Worm (Caenorhabditis elegans): ENCODE data around the gene F17A2.13.

DNA sequence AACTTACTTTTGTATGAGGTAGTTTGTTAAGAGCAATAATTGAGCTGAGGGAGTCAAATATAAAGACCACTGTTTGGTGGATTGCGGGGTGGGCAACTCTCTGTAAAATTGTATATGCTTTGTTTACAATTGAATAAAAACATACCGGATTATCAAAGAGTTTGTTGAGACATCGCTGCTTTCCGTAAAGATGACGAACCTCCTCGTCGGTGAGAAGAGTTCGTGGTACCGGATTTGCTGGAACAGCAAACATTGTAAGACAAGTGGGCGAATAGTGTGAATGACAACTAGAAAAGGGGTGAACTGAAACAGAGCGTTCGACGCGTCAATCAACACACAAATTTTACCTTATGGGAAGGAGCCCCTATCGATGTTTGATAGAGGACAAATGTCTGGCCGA lies 25.1 kb upstream of the F17A2.13 start, which contains the start of gene W06D11.2:
- TF ChIP-seq ceh-13 (GFP tag; optimal IDR thresholded peaks at IDR 0.05) (no peak), hnd-1 (tag; optimal IDR thresholded peaks at IDR 0.05) (no peak), ama-1 (optimal IDR thresholded peaks at IDR 0.05) (no peak), hmg-4 (GFP tag; optimal IDR thresholded peaks at IDR 0.05) (no peak), scrt-1 (GFP tag; IDR thresholded peaks at IDR 0.05) (no peak), ceh-36 (tag; optimal IDR thresholded peaks at IDR 0.05) (no peak), tra-4 (tag; optimal IDR thresholded peaks at IDR 0.05) (no peak), ets-7 (tag; optimal IDR thresholded peaks at IDR 0.05) (no peak)
